Fruit fly (Drosophila melanogaster) Kc167 (cell line): ENCODE data around the gene Rheb.

Experiments
- Myc ChIP-seq: fragments of >200 bp; optimal IDR thresholded peaks from 2 replicates; lab custom pipeline; 2017; ENCODE audit warnings: missing external identifiers
- insv ChIP-seq: fragments of >200 bp; optimal IDR thresholded peaks from 3 replicates; lab custom pipeline; 2018; ENCODE audit warnings: missing external identifiers

DNA sequence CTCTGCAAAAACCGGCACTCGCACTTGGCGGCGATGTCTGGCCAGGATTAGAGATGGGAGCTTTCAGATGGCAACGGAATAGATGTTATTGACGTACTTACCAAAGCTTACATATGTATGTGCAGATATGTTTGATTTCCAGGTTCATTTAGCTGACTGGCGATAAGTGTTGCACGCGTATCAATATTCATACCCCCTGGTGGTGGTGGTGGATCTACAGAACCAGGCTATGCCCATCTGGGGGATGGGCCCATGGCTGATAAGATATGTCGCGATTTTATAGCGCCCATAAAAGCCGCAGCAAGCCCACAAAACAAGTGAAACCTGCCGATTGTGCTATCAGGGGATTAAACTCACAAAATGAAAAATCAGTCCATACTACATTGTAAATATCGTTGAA lies 3.0 kb downstream of the Rheb start:
- TF ChIP-seq insv (lab: Kevin White, UChicago), result no peak
- no peak for TF ChIP-seq Myc (lab: Kevin White, UChicago)
